Worm (Caenorhabditis elegans) whole organism, L1 larva: ENCODE results near the gene R102.3.

Source experiments
- jun-1 ChIP-seq: fragments of 150-350 bp; optimal IDR thresholded peaks from 2 replicates; lab custom pipeline; 2014; ENCODE audit warnings: missing biosample characterization, missing genetic modification reagents, missing genetic modification characterization
- mep-1 ChIP-seq: fragments of 150-350 bp; optimal IDR thresholded peaks from 2 replicates; lab custom pipeline; 2014; ENCODE audit warnings: missing biosample characterization, missing genetic modification characterization
- nhr-76 ChIP-seq: sonication (generic microtip); optimal IDR thresholded peaks from 2 replicates; lab custom pipeline; 2017; ENCODE audit warnings: missing biosample characterization, missing genetic modification characterization
- sptf-1 ChIP-seq: fragments of 150-350 bp; optimal IDR thresholded peaks from 2 replicates; lab custom pipeline; 2014; ENCODE audit warnings: missing biosample characterization, missing genetic modification characterization
- zag-1 ChIP-seq: fragments of 150-350 bp; optimal IDR thresholded peaks from 2 replicates; lab custom pipeline; 2014; ENCODE audit warnings: missing biosample characterization, missing genetic modification characterization

ce11 chrIV:10697022-10697979 lies 8.0 kb downstream of the R102.3 start, which contains the start of gene allo-1:
- TF ChIP-seq jun-1 (tag; lab: Kevin White, UChicago) (peak; percentile 84), zag-1 (tag; lab: Kevin White, UChicago) (no peak), sptf-1 (no peak), mep-1 (tag; lab: Kevin White, UChicago) (peak; percentile 67), nhr-76 (tag; lab: Kevin White, UChicago) (no peak)
